Fruit fly (Drosophila melanogaster) whole organism, pupa: ENCODE measurements around the gene CG42232.

Experiments used
- CG15710 ChIP-seq: fragments of 200-800 bp; sonication (Bioruptor generic); optimal IDR thresholded peaks from 2 replicates; lab custom pipeline; 2018; ENCODE audit warnings: missing biosample characterization, mild to moderate bottlenecking, missing genetic modification characterization, moderate library complexity
- Snoo ChIP-seq: fragments of 200-800 bp; sonication (Bioruptor generic); optimal IDR thresholded peaks from 3 replicates; lab custom pipeline; 2017; ENCODE audit warnings: missing biosample characterization, mild to moderate bottlenecking, missing genetic modification characterization, inconsistent platforms
- gl ChIP-seq: fragments of 200-800 bp; sonication (Bioruptor generic); optimal IDR thresholded peaks from 2 replicates; lab custom pipeline; 2018; ENCODE audit warnings: missing biosample characterization, mild to moderate bottlenecking, missing genetic modification characterization

dm6 chr3R:16448378-16449134 lies 20.9 kb downstream of the CG42232 start:
- no peak for TF ChIP-seq Snoo (tag; lab: Kevin White, UChicago)
- TF ChIP-seq gl (tag; lab: Kevin White, UChicago): peak; percentile 87
- no peak for TF ChIP-seq CG15710
